Fruit fly (Drosophila melanogaster) whole organism, pupa: ENCODE results near the gene Sgs1.

Source experiments
- CG10348 ChIP-seq: fragments of 200-800 bp; sonication (Bioruptor generic); IDR thresholded peaks from 2 replicates; pipeline ENCODE4 v1.3.6; 2022; ENCODE audit warnings: missing biosample characterization, missing genetic modification characterization
- CG12605 ChIP-seq: fragments of 200-800 bp; sonication (Bioruptor generic); IDR thresholded peaks from 2 replicates; pipeline ENCODE4 v1.3.6; 2022; ENCODE audit warnings: missing biosample characterization, missing genetic modification characterization
- CG13204 ChIP-seq: fragments of 200-800 bp; sonication (Bioruptor generic); optimal IDR thresholded peaks from 2 replicates; lab custom pipeline; 2018; ENCODE audit warnings: missing biosample characterization, mild to moderate bottlenecking, missing genetic modification characterization, moderate library complexity
- CG14655 ChIP-seq: fragments of 200-800 bp; sonication (Bioruptor generic); optimal IDR thresholded peaks from 3 replicates; lab custom pipeline; 2017; ENCODE audit warnings: mild to moderate bottlenecking, missing biosample characterization, missing genetic modification reagents, missing genetic modification characterization
- CG15710 ChIP-seq: fragments of 200-800 bp; sonication (Bioruptor generic); optimal IDR thresholded peaks from 2 replicates; lab custom pipeline; 2018; ENCODE audit warnings: missing biosample characterization, mild to moderate bottlenecking, missing genetic modification characterization, moderate library complexity
- CG17806 ChIP-seq: fragments of 200-800 bp; sonication (Bioruptor generic); optimal IDR thresholded peaks from 2 replicates; lab custom pipeline; 2018; ENCODE audit warnings: missing biosample characterization, mild to moderate bottlenecking, missing genetic modification characterization, moderate library complexity
- CG32121 ChIP-seq: fragments of 200-800 bp; sonication (Bioruptor generic); IDR thresholded peaks from 2 replicates; pipeline ENCODE4 v1.3.6; 2022; ENCODE audit warnings: missing biosample characterization, missing genetic modification characterization
- CG34367 ChIP-seq: fragments of 200-800 bp; sonication (Bioruptor generic); optimal IDR thresholded peaks from 2 replicates; lab custom pipeline; 2018; ENCODE audit warnings: missing biosample characterization, mild to moderate bottlenecking, missing genetic modification characterization
- CG4496 ChIP-seq: fragments of 200-800 bp; sonication (Bioruptor generic); IDR thresholded peaks from 3 replicates; pipeline ENCODE4 v1.3.6; 2022; ENCODE audit warnings: missing biosample characterization, missing genetic modification characterization
- CG8159 ChIP-seq: fragments of 200-800 bp; sonication (Bioruptor generic); optimal IDR thresholded peaks from 3 replicates; lab custom pipeline; 2018; ENCODE audit warnings: missing biosample characterization, mild to moderate bottlenecking, missing genetic modification characterization, moderate library complexity
- CG8301 ChIP-seq: fragments of 200-800 bp; sonication (Bioruptor generic); optimal IDR thresholded peaks from 2 replicates; lab custom pipeline; 2018; ENCODE audit warnings: missing biosample characterization, mild to moderate bottlenecking, missing genetic modification characterization
- CG9948 ChIP-seq: fragments of 200-800 bp; sonication (Bioruptor generic); optimal IDR thresholded peaks from 2 replicates; lab custom pipeline; 2018; ENCODE audit warnings: missing biosample characterization, mild to moderate bottlenecking, missing genetic modification characterization, moderate library complexity
- D1 ChIP-seq: fragments of 200-800 bp; sonication (Bioruptor generic); optimal IDR thresholded peaks from 2 replicates; lab custom pipeline; 2018; ENCODE audit warnings: missing biosample characterization, mild to moderate bottlenecking, missing genetic modification characterization, moderate library complexity
- EcR ChIP-seq: fragments of 200-800 bp; sonication (Bioruptor generic); optimal IDR thresholded peaks from 3 replicates; lab custom pipeline; 2019; ENCODE audit warnings: missing biosample characterization, missing genetic modification characterization, mild to moderate bottlenecking, moderate library complexity, missing genetic modification reagents
- Ets98B ChIP-seq: fragments of 200-800 bp; sonication (Bioruptor generic); IDR thresholded peaks from 2 replicates; pipeline ENCODE4 v1.3.6; 2022; ENCODE audit warnings: missing biosample characterization, missing genetic modification characterization
- Pif1A ChIP-seq: fragments of 200-800 bp; sonication (Bioruptor generic); optimal IDR thresholded peaks from 3 replicates; lab custom pipeline; 2016; ENCODE audit warnings: missing biosample characterization, missing genetic modification characterization
- Pif1B ChIP-seq: fragments of 200-800 bp; sonication (Bioruptor generic); optimal IDR thresholded peaks from 3 replicates; lab custom pipeline; 2016; ENCODE audit warnings: missing biosample characterization, missing genetic modification characterization
- Snoo ChIP-seq: fragments of 200-800 bp; sonication (Bioruptor generic); optimal IDR thresholded peaks from 3 replicates; lab custom pipeline; 2017; ENCODE audit warnings: missing biosample characterization, mild to moderate bottlenecking, missing genetic modification characterization, inconsistent platforms
- fd96Ca ChIP-seq: fragments of 200-800 bp; sonication (Bioruptor generic); IDR thresholded peaks from 3 replicates; pipeline ENCODE4 v1.3.6; 2022; ENCODE audit warnings: missing biosample characterization, missing genetic modification characterization
- gl ChIP-seq: fragments of 200-800 bp; sonication (Bioruptor generic); optimal IDR thresholded peaks from 2 replicates; lab custom pipeline; 2018; ENCODE audit warnings: missing biosample characterization, mild to moderate bottlenecking, missing genetic modification characterization
- rn ChIP-seq: fragments of 200-800 bp; sonication (Bioruptor generic); IDR thresholded peaks from 2 replicates; pipeline ENCODE4 v1.3.6; 2022; ENCODE audit warnings: missing biosample characterization, missing genetic modification characterization

Sgs1 gene

DNA sequence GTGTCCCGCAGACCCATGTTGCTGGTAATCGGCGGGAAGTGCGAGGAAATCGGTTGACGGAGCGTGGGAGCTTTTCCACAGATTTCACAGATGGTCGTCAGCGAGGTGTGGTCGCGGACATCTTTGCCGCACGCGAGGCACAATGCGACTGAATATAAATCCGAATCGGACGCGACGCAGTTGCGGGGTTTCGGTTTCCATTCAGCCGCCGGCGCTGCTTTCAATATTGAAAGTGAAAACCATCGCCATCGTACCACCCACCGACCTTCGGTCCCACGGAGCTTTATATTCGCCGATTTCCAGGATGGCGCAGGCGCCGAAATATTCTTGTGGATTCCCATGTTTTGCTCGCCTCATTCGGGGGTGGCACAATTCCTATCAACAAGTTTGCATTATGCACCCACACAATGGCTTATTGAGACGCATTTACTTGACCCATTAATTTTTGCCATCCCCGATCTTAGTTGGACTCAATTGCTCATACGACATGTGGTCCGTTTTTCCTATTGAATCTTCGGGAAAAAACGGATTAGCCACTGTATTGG lies 812 bp upstream of the Sgs1 start, which contains the start of gene hoe2:
Gene hoe2, minus strand, starts transcription at position 126 of the 545 bp plus-strand sequence.
- TF ChIP-seq Ets98B (GFP tag; lab: Robert Waterston, UW) = no peak
- peak; percentile 60; the same call in 1 of the 2 replicates for TF ChIP-seq CG12605
- TF ChIP-seq CG32121 (GFP tag; lab: Robert Waterston, UW) = no peak
- TF ChIP-seq CG4496 (GFP tag; lab: Robert Waterston, UW) = no peak

dm6 chr2L:4942257-4942792 lies 5.1 kb downstream of the Sgs1 start, which contains the start of gene synr:
Gene synr (plus strand): TSS chr2L:4942742.
- TF ChIP-seq CG14655 (no peak), gl (tag; lab: Kevin White, UChicago) (no peak), CG8159 (peak; percentile 24), CG4496 (GFP tag; lab: Robert Waterston, UW) (no peak), CG10348 (no peak), Pif1A (GFP tag; lab: Kevin White, UChicago) (no peak), CG8301 (no peak), CG15710 (tag; lab: Kevin White, UChicago) (no peak)

DNA sequence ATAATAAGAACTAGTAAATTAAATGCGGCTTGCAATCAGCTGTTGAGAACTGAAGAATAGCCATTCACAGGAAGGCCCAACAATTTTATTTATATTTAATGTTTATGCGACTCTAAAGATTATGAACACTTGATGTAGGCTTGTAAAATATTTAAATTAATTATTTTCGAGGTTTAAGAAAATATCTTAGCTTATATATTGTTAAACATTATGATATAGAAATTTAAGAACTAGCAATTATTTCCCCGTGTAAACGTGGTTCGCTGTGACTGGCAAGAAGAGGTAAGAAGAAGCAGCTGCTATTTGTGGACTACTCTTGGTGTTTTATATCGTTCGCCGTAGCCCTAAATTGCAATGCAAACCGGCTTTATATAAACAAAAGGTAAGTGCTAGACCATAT lies 8.1 kb downstream of the Sgs1 start, which contains the start of the genes mRpL24 and betaggt-I:
Gene mRpL24, minus strand, starts transcription at position 62 of the 400 bp plus-strand sequence.
Gene betaggt-I, plus strand, starts transcription at position 280 of the 400 bp plus-strand sequence.
- TF ChIP-seq Snoo (tag; lab: Kevin White, UChicago) = peak; percentile 96
- peak; percentile 90 for TF ChIP-seq D1 (tag; lab: Kevin White, UChicago)
- peak; percentile 95 for TF ChIP-seq CG9948 (tag; lab: Kevin White, UChicago)
- TF ChIP-seq CG10348 = peak; percentile 90
- TF ChIP-seq rn = peak; percentile 97
- TF ChIP-seq CG8301 = peak; percentile 97
- TF ChIP-seq CG15710 (tag; lab: Kevin White, UChicago) = peak; percentile 99
- peak; percentile 93 for TF ChIP-seq Pif1A (GFP tag; lab: Kevin White, UChicago)
- TF ChIP-seq CG8159 = peak; percentile 97
- peak; percentile 99 for TF ChIP-seq CG4496 (GFP tag; lab: Robert Waterston, UW)
- no peak for TF ChIP-seq EcR
- TF ChIP-seq CG13204 (GFP tag; lab: Kevin White, UChicago) = no peak
- peak; percentile 93 for TF ChIP-seq fd96Ca (GFP tag; lab: Robert Waterston, UW)
- peak; percentile 97 for TF ChIP-seq CG32121 (GFP tag; lab: Robert Waterston, UW)
- TF ChIP-seq CG14655 = peak; percentile 98
- TF ChIP-seq CG17806 (tag; lab: Kevin White, UChicago) = peak; percentile 97
- peak; percentile 89 for TF ChIP-seq gl (tag; lab: Kevin White, UChicago)
- TF ChIP-seq Pif1B (GFP tag; lab: Kevin White, UChicago) = peak; percentile 91
- peak; percentile 97 for TF ChIP-seq CG34367 (tag; lab: Kevin White, UChicago)
- peak; percentile 97 for TF ChIP-seq Ets98B (GFP tag; lab: Robert Waterston, UW)
- TF ChIP-seq CG12605 = peak; percentile 98

DNA sequence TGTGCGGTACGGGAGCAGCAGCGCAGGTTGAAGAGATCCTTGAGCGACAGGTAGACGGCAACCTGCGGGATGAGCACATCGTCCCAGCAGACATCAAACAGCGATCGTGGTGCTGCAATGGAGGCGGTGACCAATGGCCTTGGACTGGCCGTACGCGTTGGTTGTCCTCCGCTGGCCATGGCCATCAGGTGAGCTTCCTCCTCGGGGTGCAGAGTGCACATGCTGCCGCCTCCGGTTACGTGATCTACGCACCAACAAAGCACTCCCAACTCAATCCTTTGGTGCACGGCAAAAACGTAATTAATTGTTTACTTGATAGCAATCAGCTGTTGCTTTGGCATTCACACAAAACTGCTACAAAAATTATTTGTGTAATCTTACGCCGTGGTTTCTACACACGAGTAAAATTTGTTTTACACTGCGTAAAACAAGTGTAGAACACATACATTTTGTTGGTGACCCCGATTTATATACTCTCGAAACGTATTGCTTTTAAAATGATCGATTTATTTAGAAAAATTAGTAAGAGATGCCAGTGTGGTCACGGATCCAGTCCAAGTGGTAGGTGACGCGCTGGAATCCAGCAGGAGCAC lies 12.3 kb downstream of the Sgs1 start, which contains the start of gene jet:
Gene jet, minus strand, starts transcription at position 332 of the 593 bp plus-strand sequence.
- TF ChIP-seq CG34367 (tag; lab: Kevin White, UChicago) (no peak), EcR (no peak), fd96Ca (GFP tag; lab: Robert Waterston, UW) (no peak), CG13204 (GFP tag; lab: Kevin White, UChicago) (no peak), CG8301 (no peak), CG17806 (tag; lab: Kevin White, UChicago) (no peak), CG15710 (tag; lab: Kevin White, UChicago) (no peak), Pif1B (GFP tag; lab: Kevin White, UChicago) (no peak), Snoo (tag; lab: Kevin White, UChicago) (no peak), rn (no peak), CG12605 (no peak), CG14655 (no peak)
- TF ChIP-seq, all 21 proteins: peak for 0

DNA sequence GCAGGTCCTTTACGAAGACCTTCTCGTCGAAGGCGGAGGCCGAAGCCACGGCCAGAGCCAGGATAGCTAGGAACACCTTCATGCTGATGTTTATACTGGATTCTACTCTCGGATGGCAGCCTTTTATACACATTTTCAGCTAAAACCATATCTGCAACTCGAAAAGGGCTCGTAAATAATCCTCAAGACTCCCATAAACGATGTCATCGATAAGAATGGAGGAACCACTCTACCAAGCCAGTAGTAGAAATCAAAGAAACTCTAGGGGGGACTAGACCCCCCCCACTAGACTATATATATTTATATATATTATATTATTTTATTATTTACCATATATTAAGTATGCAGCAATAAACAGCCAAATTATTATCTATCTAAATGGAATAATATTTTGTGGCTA lies 13.5 kb downstream of the Sgs1 start, which contains the start of gene Jon25Biii:
Gene Jon25Biii, minus strand, starts transcription at position 101 of the 400 bp plus-strand sequence.
- no peak for TF ChIP-seq Ets98B (GFP tag; lab: Robert Waterston, UW)
- TF ChIP-seq gl (tag; lab: Kevin White, UChicago) = no peak
- TF ChIP-seq D1 (tag; lab: Kevin White, UChicago) = no peak
- TF ChIP-seq CG13204 (GFP tag; lab: Kevin White, UChicago) = no peak
- no peak for TF ChIP-seq CG14655
- no peak for TF ChIP-seq EcR
- no peak for TF ChIP-seq fd96Ca (GFP tag; lab: Robert Waterston, UW)
- TF ChIP-seq CG10348 = no peak

dm6 chr2L:4953086-4953570 lies 15.9 kb downstream of the Sgs1 start, which contains the start of gene Jon25Bii:
Gene Jon25Bii (minus strand): TSS chr2L:4953136.
- TF ChIP-seq CG32121 (GFP tag; lab: Robert Waterston, UW) = no peak
- no peak for TF ChIP-seq CG9948 (tag; lab: Kevin White, UChicago)
- TF ChIP-seq CG12605 = no peak
- TF ChIP-seq CG8159 = no peak
- no peak for TF ChIP-seq CG13204 (GFP tag; lab: Kevin White, UChicago)
- no peak for TF ChIP-seq Ets98B (GFP tag; lab: Robert Waterston, UW)
- no peak for TF ChIP-seq CG34367 (tag; lab: Kevin White, UChicago)
- no peak for TF ChIP-seq gl (tag; lab: Kevin White, UChicago)
- TF ChIP-seq CG15710 (tag; lab: Kevin White, UChicago) = no peak
- no peak for TF ChIP-seq Pif1A (GFP tag; lab: Kevin White, UChicago)
- TF ChIP-seq fd96Ca (GFP tag; lab: Robert Waterston, UW) = no peak
- TF ChIP-seq CG8301 = no peak
- no peak for TF ChIP-seq CG17806 (tag; lab: Kevin White, UChicago)
- no peak for TF ChIP-seq EcR
- no peak for TF ChIP-seq Snoo (tag; lab: Kevin White, UChicago)
- no peak for TF ChIP-seq CG4496 (GFP tag; lab: Robert Waterston, UW)
- TF ChIP-seq Pif1B (GFP tag; lab: Kevin White, UChicago) = no peak
- no peak for TF ChIP-seq CG10348
